Fruit fly (Drosophila melanogaster): ENCODE measurements around the gene CG42554.
A peak's percentile ranks its signal among the peaks of the same experiment; 100 is the strongest.

CG42554 gene

dm6 chr3L:837552-838187, 2.2 kb downstream of the CG42554 start, which contains the start of the genes CG13901 and CG13887 (continued):
- no peak for TF ChIP-seq Dif (GFP tag; optimal IDR thresholded peaks at IDR 0.05; ENCODE audit: partially characterized antibody)
- peak; percentile 94 for TF ChIP-seq ey (GFP tag; optimal IDR thresholded peaks at IDR 0.05)
- peak; percentile 90 for TF ChIP-seq OdsH (GFP tag; optimal IDR thresholded peaks at IDR 0.05)
- TF ChIP-seq woc (GFP tag; optimal IDR thresholded peaks at IDR 0.05), result peak; percentile 93
- TF ChIP-seq lola (GFP tag; optimal IDR thresholded peaks at IDR 0.05), result no peak
- peak; percentile 90 for TF ChIP-seq Sp1 (GFP tag; optimal IDR thresholded peaks at IDR 0.05)
- peak; percentile 92 for TF ChIP-seq Jra (GFP tag; optimal IDR thresholded peaks at IDR 0.05)
- TF ChIP-seq Vsx2 (GFP tag; optimal IDR thresholded peaks at IDR 0.05; ENCODE audit: partially characterized antibody), result no peak
- no peak for TF ChIP-seq CrebA (GFP tag; optimal IDR thresholded peaks at IDR 0.05; ENCODE audit: borderline replicate concordance)
- TF ChIP-seq sv (GFP tag; optimal IDR thresholded peaks at IDR 0.05), result peak; percentile 93
- peak; percentile 7 to 95 for TF ChIP-seq foxo (GFP tag; optimal IDR thresholded peaks at IDR 0.05)

dm6 chr3L:841260-841659, 5.8 kb downstream of the CG42554 start, which contains the start of the genes JMJD5 and Gr61a:
JMJD5 (minus strand) TSS chr3L:841360.
Gr61a (plus strand) TSS chr3L:841451.
- TF ChIP-seq rgr (GFP tag; optimal IDR thresholded peaks at IDR 0.05), result no peak
- no peak for TF ChIP-seq brk (GFP tag; optimal IDR thresholded peaks at IDR 0.05)
- no peak for TF ChIP-seq HLH106 (tag; optimal IDR thresholded peaks at IDR 0.05)
- no peak for TF ChIP-seq dsf (GFP tag; optimal IDR thresholded peaks at IDR 0.05; ENCODE audit: borderline replicate concordance)
- TF ChIP-seq Jra (GFP tag; optimal IDR thresholded peaks at IDR 0.05), result no peak
- no peak for TF ChIP-seq jim (GFP tag; optimal IDR thresholded peaks at IDR 0.05)
- TF ChIP-seq h (GFP tag; optimal IDR thresholded peaks at IDR 0.05), result no peak
- TF ChIP-seq OdsH (GFP tag; optimal IDR thresholded peaks at IDR 0.05), result no peak
- no peak for TF ChIP-seq foxo (GFP tag; optimal IDR thresholded peaks at IDR 0.05)
- TF ChIP-seq lola (GFP tag; optimal IDR thresholded peaks at IDR 0.05), result no peak
- TF ChIP-seq Rel (GFP tag; optimal IDR thresholded peaks at IDR 0.05), result no peak
- TF ChIP-seq Rel (tag; optimal IDR thresholded peaks at IDR 0.05), result no peak

- TF ChIP-seq Hnf4 (GFP tag; optimal IDR thresholded peaks at IDR 0.05) (no peak), Myc (optimal IDR thresholded peaks at IDR 0.05) (no peak), Hr83 (GFP tag; optimal IDR thresholded peaks at IDR 0.05; ENCODE audit: poor library complexity, severe bottlenecking) (no peak), Jra (GFP tag; optimal IDR thresholded peaks at IDR 0.05) (no peak), usp (GFP tag; optimal IDR thresholded peaks at IDR 0.05) (no peak), N (GFP tag; optimal IDR thresholded peaks at IDR 0.05) (no peak), dl (GFP tag; optimal IDR thresholded peaks at IDR 0.05; ENCODE audit: insufficient read depth in 1 of 2, partially characterized antibody in 2 of 2) (no peak), rgr (GFP tag; optimal IDR thresholded peaks at IDR 0.05) (no peak), h (GFP tag; optimal IDR thresholded peaks at IDR 0.05) (no peak), Vsx2 (GFP tag; optimal IDR thresholded peaks at IDR 0.05; ENCODE audit: partially characterized antibody) (no peak), Sp1 (GFP tag; optimal IDR thresholded peaks at IDR 0.05) (no peak), brk (GFP tag; optimal IDR thresholded peaks at IDR 0.05) (no peak), GATAd (GFP tag; optimal IDR thresholded peaks at IDR 0.05) (no peak), Rel (GFP tag; optimal IDR thresholded peaks at IDR 0.05) (no peak), Rel (tag; optimal IDR thresholded peaks at IDR 0.05) (no peak), psq (GFP tag; optimal IDR thresholded peaks at IDR 0.05) (no peak), Abd-B (GFP tag; optimal IDR thresholded peaks at IDR 0.05) (no peak), ey (GFP tag; optimal IDR thresholded peaks at IDR 0.05) (no peak), CG9705 (GFP tag; optimal IDR thresholded peaks at IDR 0.05) (no peak), Dfd (GFP tag; optimal IDR thresholded peaks at IDR 0.05) (no peak), foxo (GFP tag; optimal IDR thresholded peaks at IDR 0.05) (no peak)
Observed at dm6 chr3L:843626-844025, 8.1 kb downstream of the CG42554 start, which contains the start of gene Cep290. Cep290 (plus strand) TSS chr3L:843926.

dm6 chr3L:851061-851460, 15.6 kb downstream of the CG42554 start, which contains the start of gene Dci:
Dci (plus strand) TSS chr3L:851346.
- TF ChIP-seq Rel (GFP tag; optimal IDR thresholded peaks at IDR 0.05) (no peak), Rel (tag; optimal IDR thresholded peaks at IDR 0.05) (peak; percentile 98), Sp1 (GFP tag; optimal IDR thresholded peaks at IDR 0.05) (peak; percentile 35), Dfd (GFP tag; optimal IDR thresholded peaks at IDR 0.05) (no peak), h (GFP tag; optimal IDR thresholded peaks at IDR 0.05) (peak; percentile 63), GATAd (GFP tag; optimal IDR thresholded peaks at IDR 0.05) (peak; percentile 16), dl (GFP tag; optimal IDR thresholded peaks at IDR 0.05; ENCODE audit: insufficient read depth in 1 of 2, partially characterized antibody in 2 of 2) (no peak), tai (GFP tag; optimal IDR thresholded peaks at IDR 0.05) (no peak), rgr (GFP tag; optimal IDR thresholded peaks at IDR 0.05) (peak; percentile 67), Abd-B (GFP tag; optimal IDR thresholded peaks at IDR 0.05) (no peak), Myc (optimal IDR thresholded peaks at IDR 0.05) (no peak), psq (GFP tag; optimal IDR thresholded peaks at IDR 0.05) (peak; percentile 44), N (GFP tag; optimal IDR thresholded peaks at IDR 0.05) (no peak), brk (GFP tag; optimal IDR thresholded peaks at IDR 0.05) (no peak), HLH106 (tag; optimal IDR thresholded peaks at IDR 0.05) (peak; percentile 60), lola (GFP tag; optimal IDR thresholded peaks at IDR 0.05) (no peak), Dif (GFP tag; optimal IDR thresholded peaks at IDR 0.05; ENCODE audit: partially characterized antibody) (no peak), Hnf4 (GFP tag; optimal IDR thresholded peaks at IDR 0.05) (no peak), br (GFP tag; optimal IDR thresholded peaks at IDR 0.05) (peak; percentile 47), Mio (GFP tag; optimal IDR thresholded peaks at IDR 0.05) (no peak), CrebA (GFP tag; optimal IDR thresholded peaks at IDR 0.05; ENCODE audit: borderline replicate concordance) (no peak), sage (GFP tag; optimal IDR thresholded peaks at IDR 0.05) (no peak), Hr78 (GFP tag; optimal IDR thresholded peaks at IDR 0.05) (no peak), OdsH (GFP tag; optimal IDR thresholded peaks at IDR 0.05) (peak; percentile 46), foxo (GFP tag; optimal IDR thresholded peaks at IDR 0.05) (peak in 1 of 2 experiments; percentile 78), Hr83 (GFP tag; optimal IDR thresholded peaks at IDR 0.05; ENCODE audit: poor library complexity, severe bottlenecking) (peak; percentile 67), sv (GFP tag; optimal IDR thresholded peaks at IDR 0.05) (peak; percentile 69), jim (GFP tag; optimal IDR thresholded peaks at IDR 0.05) (no peak), CG9705 (GFP tag; optimal IDR thresholded peaks at IDR 0.05) (peak; percentile 27), ey (GFP tag; optimal IDR thresholded peaks at IDR 0.05) (peak; percentile 56), usp (GFP tag; optimal IDR thresholded peaks at IDR 0.05) (no peak), dsf (GFP tag; optimal IDR thresholded peaks at IDR 0.05; ENCODE audit: borderline replicate concordance) (no peak), Vsx2 (GFP tag; optimal IDR thresholded peaks at IDR 0.05; ENCODE audit: partially characterized antibody) (no peak), pan (optimal IDR thresholded peaks at IDR 0.05) (no peak)

All from whole organism, wandering third instar larva.